Worm (Caenorhabditis elegans) whole organism, early embryonic: ENCODE data around the gene C01F1.5.

Source experiments
- aly-1 ChIP-seq: sonication (generic microtip); optimal IDR thresholded peaks from 2 replicates; lab custom pipeline; 2016; ENCODE audit warnings: missing genetic modification characterization, missing compliant biosample characterization
- flt-1 ChIP-seq: fragments of 200-800 bp; sonication (Bioruptor generic); IDR thresholded peaks from 2 replicates; pipeline ENCODE4 v1.3.6; 2022; ENCODE audit warnings: missing genetic modification characterization, missing compliant biosample characterization

DNA sequence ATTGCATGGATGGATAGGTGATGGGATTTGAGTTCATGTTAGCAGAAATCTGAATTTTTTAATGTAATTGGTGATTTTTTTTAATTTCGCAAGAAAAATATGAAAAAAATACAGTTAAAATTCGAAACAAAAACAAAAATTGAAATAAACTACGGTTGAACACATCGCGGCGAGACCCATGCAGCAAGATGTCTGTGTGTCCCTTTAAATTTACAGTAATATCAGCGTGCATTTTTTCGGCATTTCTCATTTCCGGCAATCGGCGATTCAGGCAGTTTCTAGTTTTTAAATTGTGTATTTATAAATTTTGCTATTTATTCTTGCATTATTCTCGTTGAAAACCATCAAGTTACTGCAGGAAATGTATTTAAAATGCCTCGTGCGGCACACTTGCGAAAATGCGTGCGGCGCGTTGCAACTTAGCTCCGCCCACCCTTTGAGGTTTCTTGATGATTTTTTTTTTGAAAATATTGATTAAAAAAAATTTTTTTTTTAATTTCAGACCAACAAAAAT, 43.9 kb downstream of the C01F1.5 start, which contains the start of the genes fbxc-44 and C16A11.2:
- TF ChIP-seq flt-1 (peak; percentile 68), aly-1 (tag; lab: Kevin White, UChicago) (peak; percentile 51)
